Worm (Caenorhabditis elegans): ENCODE data around the gene kvs-3.

Gene kvs-3

DNA sequence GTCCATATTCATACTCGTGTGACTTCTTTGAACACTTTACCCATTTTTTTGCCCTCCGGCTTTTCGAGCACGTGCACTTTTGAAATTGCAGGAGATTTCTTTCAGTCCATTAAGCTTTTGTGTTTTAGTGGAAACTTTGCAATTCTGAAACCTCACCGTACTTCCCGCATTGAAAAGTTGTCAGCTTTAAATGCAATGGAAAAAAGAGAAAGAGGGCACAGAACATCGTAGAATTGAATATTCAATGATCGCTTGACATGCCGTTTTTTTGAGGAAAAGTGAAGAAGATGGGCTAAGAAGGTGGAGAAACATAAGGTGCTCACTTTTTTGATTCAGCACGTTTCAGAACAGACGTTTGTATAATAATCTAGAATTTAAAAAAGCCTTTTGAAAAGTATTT is 3.7 kb upstream of the kvs-3 start:
- no peak for TF ChIP-seq dmd-4 (tag; optimal IDR thresholded peaks at IDR 0.05)

ce11 chrV:9316970-9317369 is 1.1 kb upstream of the kvs-3 start:
- TF ChIP-seq mdl-1 (tag; optimal IDR thresholded peaks at IDR 0.05) (no peak), ceh-16 (tag; optimal IDR thresholded peaks at IDR 0.05) (no peak), R02D3.7 (tag; optimal IDR thresholded peaks at IDR 0.05) (no peak), fos-1 (tag; optimal IDR thresholded peaks at IDR 0.05) (no peak), C34F6.9 (tag; optimal IDR thresholded peaks at IDR 0.05) (no peak)

DNA sequence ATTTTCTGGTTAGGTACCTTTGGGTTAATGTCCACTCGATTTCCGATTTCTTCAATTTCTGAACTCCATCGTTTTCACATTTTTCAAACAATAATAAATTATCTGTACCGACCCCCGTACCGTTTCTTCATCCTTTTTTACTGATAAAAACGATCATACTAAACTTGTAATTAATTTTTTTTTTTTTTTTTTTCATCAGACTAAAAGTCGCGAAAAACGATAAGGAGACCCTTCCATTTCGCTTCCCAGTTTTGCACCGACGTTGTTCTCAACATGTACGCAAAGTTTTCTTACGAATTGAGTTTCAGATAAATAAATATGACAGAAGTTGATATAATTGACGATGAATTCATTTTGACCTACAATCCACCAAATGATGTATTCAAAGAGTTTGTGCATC is 3.1 kb downstream of the kvs-3 start, which contains the start of gene F44A2.7:
Gene F44A2.7 (plus strand): TSS at position 301 of the 400 bp plus-strand sequence.
- TF ChIP-seq nhr-6 (tag; optimal IDR thresholded peaks at IDR 0.05) (no peak), nhr-12 (tag; optimal IDR thresholded peaks at IDR 0.05) (no peak), nhr-25 (tag; optimal IDR thresholded peaks at IDR 0.05) (no peak), ZK546.5 (tag; optimal IDR thresholded peaks at IDR 0.05) (no peak), nhr-237 (tag; optimal IDR thresholded peaks at IDR 0.05) (no peak), nhr-10 (tag; optimal IDR thresholded peaks at IDR 0.05) (no peak), R02D3.7 (tag; optimal IDR thresholded peaks at IDR 0.05) (no peak), nhr-77 (tag; optimal IDR thresholded peaks at IDR 0.05) (no peak), lin-39 (tag; optimal IDR thresholded peaks at IDR 0.05) (no peak), sem-4 (tag; optimal IDR thresholded peaks at IDR 0.05) (no peak), elt-3 (tag; optimal IDR thresholded peaks at IDR 0.05) (no peak), elt-1 (tag; optimal IDR thresholded peaks at IDR 0.05) (no peak)

DNA sequence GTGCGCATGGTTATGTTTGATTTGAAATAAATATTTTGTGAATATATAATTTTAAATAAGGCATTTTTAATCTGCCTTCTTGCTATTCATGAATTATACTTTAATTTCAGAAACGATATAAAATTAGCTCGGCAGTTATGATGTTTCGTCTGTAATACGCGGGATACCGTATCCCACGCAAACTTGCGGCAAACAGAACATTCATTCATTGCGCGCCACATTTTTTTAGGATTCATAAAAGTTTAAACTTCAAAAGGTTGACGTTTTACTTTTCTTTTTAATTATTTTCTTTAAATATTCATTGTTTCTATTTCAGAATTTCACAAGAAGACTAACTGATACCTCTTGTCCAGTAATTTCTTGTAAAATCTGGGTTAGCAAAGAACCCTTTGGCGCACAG is 4.8 kb downstream of the kvs-3 start, which contains the start of gene tag-153:
Gene tag-153 (plus strand): TSS at position 200 of the 400 bp plus-strand sequence.
- TF ChIP-seq zag-1 (tag; optimal IDR thresholded peaks at IDR 0.05) (no peak), elt-1 (tag; optimal IDR thresholded peaks at IDR 0.05) (no peak), unc-39 (tag; optimal IDR thresholded peaks at IDR 0.05) (no peak), aly-2 (tag; optimal IDR thresholded peaks at IDR 0.05) (no peak), ZK546.5 (tag; optimal IDR thresholded peaks at IDR 0.05) (no peak), ama-1 (optimal IDR thresholded peaks at IDR 0.05) (no peak), mbf-1 (tag; optimal IDR thresholded peaks at IDR 0.05) (no peak), ztf-4 (tag; optimal IDR thresholded peaks at IDR 0.05) (no peak), blmp-1 (tag; optimal IDR thresholded peaks at IDR 0.05; ENCODE audit: insufficient read depth) (no peak), crh-2 (tag; optimal IDR thresholded peaks at IDR 0.05) (no peak), nhr-6 (tag; optimal IDR thresholded peaks at IDR 0.05) (no peak), snpc-4 (tag; optimal IDR thresholded peaks at IDR 0.05) (no peak), elt-3 (tag; optimal IDR thresholded peaks at IDR 0.05) (no peak)

DNA sequence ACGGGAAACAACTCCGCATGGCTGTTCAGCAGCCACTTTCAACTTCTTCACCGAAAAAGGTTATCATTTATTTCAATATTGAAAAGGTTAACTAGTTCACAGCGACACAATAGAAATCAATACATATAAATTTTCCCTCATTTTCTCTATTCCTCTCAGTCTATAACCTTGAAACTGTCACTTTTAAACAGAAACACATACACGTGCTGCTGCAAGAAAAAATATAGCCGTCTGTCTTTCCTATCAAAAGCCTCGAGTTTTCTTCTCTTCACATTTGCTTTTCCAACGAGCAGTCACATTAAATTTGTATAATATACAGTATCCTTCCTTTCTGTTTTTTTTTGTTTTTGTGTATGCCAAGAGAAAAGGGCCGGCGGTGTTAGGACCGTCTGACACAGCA is 6.1 kb downstream of the kvs-3 start:
- TF ChIP-seq elt-3 (tag; optimal IDR thresholded peaks at IDR 0.05) (no peak), C34F6.9 (tag; optimal IDR thresholded peaks at IDR 0.05) (peak; percentile 1), sma-9 (GFP tag; optimal IDR thresholded peaks at IDR 0.05) (no peak), sma-9 (tag; optimal IDR thresholded peaks at IDR 0.05) (no peak), ZK546.5 (tag; optimal IDR thresholded peaks at IDR 0.05) (no peak), nhr-25 (tag; optimal IDR thresholded peaks at IDR 0.05) (peak; percentile 58), blmp-1 (tag; optimal IDR thresholded peaks at IDR 0.05; ENCODE audit: insufficient read depth) (peak; percentile 76), dmd-4 (tag; optimal IDR thresholded peaks at IDR 0.05) (no peak), mbf-1 (tag; optimal IDR thresholded peaks at IDR 0.05) (no peak), lin-39 (tag; optimal IDR thresholded peaks at IDR 0.05) (no peak)

- TF ChIP-seq ama-1 (optimal IDR thresholded peaks at IDR 0.05): peak; percentile 45
- TF ChIP-seq egl-27 (tag; optimal IDR thresholded peaks at IDR 0.05): no peak
- TF ChIP-seq Y55F3AM.14 (GFP tag; optimal IDR thresholded peaks at IDR 0.05): no peak
- no peak for TF ChIP-seq lin-11 (tag; optimal IDR thresholded peaks at IDR 0.05)
Observed at ce11 chrV:9326903-9327302, 8.8 kb downstream of the kvs-3 start.

- TF ChIP-seq ceh-82 (tag; optimal IDR thresholded peaks at IDR 0.05) (no peak), sma-3 (GFP tag; optimal IDR thresholded peaks at IDR 0.05) (peak; percentile 8), blmp-1 (tag; optimal IDR thresholded peaks at IDR 0.05; ENCODE audit: insufficient read depth) (peak; percentile 48), ZK546.5 (tag; optimal IDR thresholded peaks at IDR 0.05) (no peak), elt-3 (tag; optimal IDR thresholded peaks at IDR 0.05) (no peak), lsy-2 (tag; optimal IDR thresholded peaks at IDR 0.05) (peak in 1 of 2 experiments; percentile 27), aly-2 (tag; optimal IDR thresholded peaks at IDR 0.05) (no peak), nhr-25 (tag; optimal IDR thresholded peaks at IDR 0.05) (peak; percentile 54), mbf-1 (tag; optimal IDR thresholded peaks at IDR 0.05) (no peak), lin-39 (tag; optimal IDR thresholded peaks at IDR 0.05) (no peak), mab-5 (tag; optimal IDR thresholded peaks at IDR 0.05) (no peak), nhr-21 (tag; optimal IDR thresholded peaks at IDR 0.05) (peak; percentile 63), lin-11 (tag; optimal IDR thresholded peaks at IDR 0.05) (no peak), sma-9 (GFP tag; optimal IDR thresholded peaks at IDR 0.05) (peak; percentile 68), sma-9 (tag; optimal IDR thresholded peaks at IDR 0.05) (no peak), alr-1 (tag; optimal IDR thresholded peaks at IDR 0.05) (no peak), nhr-77 (tag; optimal IDR thresholded peaks at IDR 0.05) (no peak), fos-1 (tag; optimal IDR thresholded peaks at IDR 0.05) (peak; percentile 59), nhr-11 (tag; optimal IDR thresholded peaks at IDR 0.05) (no peak), nhr-6 (tag; optimal IDR thresholded peaks at IDR 0.05) (no peak), elt-1 (tag; optimal IDR thresholded peaks at IDR 0.05) (no peak), zag-1 (tag; optimal IDR thresholded peaks at IDR 0.05) (no peak), nhr-12 (tag; optimal IDR thresholded peaks at IDR 0.05) (no peak), egl-27 (tag; optimal IDR thresholded peaks at IDR 0.05) (peak; percentile 45), crh-2 (tag; optimal IDR thresholded peaks at IDR 0.05) (no peak), gmeb-1 (tag; optimal IDR thresholded peaks at IDR 0.05) (peak; percentile 19)
Observed at ce11 chrV:9327691-9328090, 9.6 kb downstream of the kvs-3 start.
